Worm (Caenorhabditis elegans) whole organism, mixed stage, embryonic: ENCODE data around the gene R07E5.19.

Experiments used
- ces-1 ChIP-seq: fragments of 150-350 bp; optimal IDR thresholded peaks from 2 replicates; lab custom pipeline; 2014; ENCODE audit warnings: missing biosample characterization, missing genetic modification reagents, missing genetic modification characterization
- elt-1 ChIP-seq: sonication (generic microtip); optimal IDR thresholded peaks from 2 replicates; lab custom pipeline; 2017; ENCODE audit warnings: missing genetic modification characterization, mild to moderate bottlenecking, missing compliant biosample characterization, antibody characterized with exemption, moderate library complexity, borderline replicate concordance; ENCODE audit not compliant: insufficient read depth
- elt-3 ChIP-seq: fragments of 150-350 bp; optimal IDR thresholded peaks from 2 replicates; lab custom pipeline; 2014; ENCODE audit warnings: missing biosample characterization, missing genetic modification characterization
- lin-13 ChIP-seq: fragments of 150-350 bp; optimal IDR thresholded peaks from 2 replicates; lab custom pipeline; 2014; ENCODE audit warnings: missing biosample characterization, missing genetic modification characterization
- lin-32 ChIP-seq: fragments of 200-800 bp; sonication (Bioruptor generic); optimal IDR thresholded peaks from 2 replicates; lab custom pipeline; 2018; ENCODE audit warnings: mild to moderate bottlenecking, missing genetic modification characterization, missing compliant biosample characterization
- nhr-12 ChIP-seq: fragments of 150-350 bp; optimal IDR thresholded peaks from 2 replicates; lab custom pipeline; 2014; ENCODE audit warnings: missing biosample characterization, missing genetic modification characterization
- nhr-237 ChIP-seq: fragments of 150-350 bp; optimal IDR thresholded peaks from 2 replicates; lab custom pipeline; 2014; ENCODE audit warnings: missing biosample characterization, missing genetic modification characterization
- nhr-76 ChIP-seq: sonication (generic microtip); optimal IDR thresholded peaks from 2 replicates; lab custom pipeline; 2017; ENCODE audit warnings: missing biosample characterization, missing genetic modification characterization
- sem-2 ChIP-seq: fragments of 200-800 bp; sonication (Bioruptor generic); optimal IDR thresholded peaks from 2 replicates; lab custom pipeline; 2018; ENCODE audit warnings: mild to moderate bottlenecking, missing genetic modification characterization, missing compliant biosample characterization
- snpc-4 ChIP-seq: fragments of 150-350 bp; optimal IDR thresholded peaks from 2 replicates; lab custom pipeline; 2014; ENCODE audit warnings: missing biosample characterization, missing genetic modification characterization
- unc-39 ChIP-seq: fragments of 150-350 bp; optimal IDR thresholded peaks from 2 replicates; lab custom pipeline; 2014; ENCODE audit warnings: missing biosample characterization, missing genetic modification characterization
- unc-62 ChIP-seq: fragments of 150-350 bp; optimal IDR thresholded peaks from 2 replicates; lab custom pipeline; 2014; ENCODE audit warnings: missing biosample characterization, missing genetic modification reagents, missing genetic modification characterization

- TF ChIP-seq unc-62 (GFP tag; lab: Kevin White, UChicago) (no peak), elt-1 (no peak), nhr-76 (tag; lab: Kevin White, UChicago) (no peak), ces-1 (GFP tag; lab: Kevin White, UChicago) (no peak), unc-39 (tag; lab: Kevin White, UChicago) (no peak), elt-3 (tag; lab: Kevin White, UChicago) (no peak), lin-13 (tag; lab: Kevin White, UChicago) (no peak), nhr-12 (tag; lab: Kevin White, UChicago) (no peak), snpc-4 (tag; lab: Kevin White, UChicago) (no peak), sem-2 (no peak), nhr-237 (tag; lab: Kevin White, UChicago) (no peak), lin-32 (no peak)
Measured at ce11 chrIII:4384487-4384886, 33.4 kb downstream of the R07E5.19 start, which contains the start of gene pals-28.
